Worm (Caenorhabditis elegans) whole organism, L1 larva: ENCODE data around the gene cids-1.
A peak's percentile ranks its signal among the peaks of the same experiment; 100 is the strongest.

Experiments used
- ama-1 ChIP-seq: fragments of 150-350 bp; optimal IDR thresholded peaks from 2 replicates; lab custom pipeline; 2014
- ceh-8 ChIP-seq: fragments of 200-800 bp; sonication (Bioruptor generic); optimal IDR thresholded peaks from 2 replicates; lab custom pipeline; 2018; ENCODE audit warnings: mild to moderate bottlenecking, missing genetic modification characterization, moderate library complexity, missing compliant biosample characterization
- ceh-82 ChIP-seq, 3 experiments: fragments of 150-350 bp in 1 of 3; sonication (generic microtip) in 2 of 3; optimal IDR thresholded peaks; 2 replicates each; lab custom pipeline; 2014 to 2017; ENCODE audit warnings: missing biosample characterization in 3 of 3, missing genetic modification characterization in 3 of 3
- ceh-88 ChIP-seq: fragments of 200-800 bp; sonication (Bioruptor generic); IDR thresholded peaks from 2 replicates; pipeline ENCODE4 v1.3.6; 2022; ENCODE audit warnings: missing genetic modification characterization, missing compliant biosample characterization
- ces-1 ChIP-seq: fragments of 150-350 bp; optimal IDR thresholded peaks from 2 replicates; lab custom pipeline; 2014; ENCODE audit warnings: missing biosample characterization, missing genetic modification reagents, missing genetic modification characterization
- dpl-1 ChIP-seq, 3 experiments: fragments of 150-350 bp in 2 of 3; sonication (generic microtip) in 1 of 3; optimal IDR thresholded peaks; 2 replicates each; lab custom pipeline; 2014 to 2017; ENCODE audit warnings: missing biosample characterization in 3 of 3, missing genetic modification characterization in 3 of 3, missing genetic modification reagents in 3 of 3
- dsc-1 ChIP-seq: sonication (generic microtip); optimal IDR thresholded peaks from 2 replicates; lab custom pipeline; 2016; ENCODE audit warnings: mild to moderate bottlenecking, missing genetic modification characterization, missing compliant biosample characterization
- efl-1 ChIP-seq, 4 experiments: fragments of 150-350 bp; optimal IDR thresholded peaks in 3 of 4; peaks in 1 of 4; 1 replicate in 1 of 4; 2 replicates in 3 of 4; lab custom pipeline; 2014; ENCODE audit warnings: missing biosample characterization in 2 of 4, missing genetic modification characterization in 2 of 4, missing genetic modification reagents in 2 of 4
- egl-13 ChIP-seq: sonication (generic microtip); optimal IDR thresholded peaks from 2 replicates; lab custom pipeline; 2016; ENCODE audit warnings: missing genotype, missing genetic modification reagents, missing genetic modification characterization, missing compliant biosample characterization
- elt-2 ChIP-seq: sonication (generic microtip); optimal IDR thresholded peaks from 2 replicates; lab custom pipeline; 2016; ENCODE audit warnings: missing genetic modification characterization, mild to moderate bottlenecking, inconsistent platforms, missing compliant biosample characterization, missing genetic modification reagents
- fkh-10 ChIP-seq: sonication (generic microtip); optimal IDR thresholded peaks from 2 replicates; lab custom pipeline; 2017; ENCODE audit warnings: missing biosample characterization, missing genetic modification reagents, missing genetic modification characterization
- jun-1 ChIP-seq: fragments of 150-350 bp; optimal IDR thresholded peaks from 2 replicates; lab custom pipeline; 2014; ENCODE audit warnings: missing biosample characterization, missing genetic modification reagents, missing genetic modification characterization
- lin-14 ChIP-seq: fragments of 200-800 bp; sonication (Bioruptor generic); optimal IDR thresholded peaks from 2 replicates; lab custom pipeline; 2018; ENCODE audit warnings: mild to moderate bottlenecking, missing genetic modification characterization, moderate library complexity, missing compliant biosample characterization
- lin-15B ChIP-seq: fragments of 150-350 bp; sonication (generic microtip); optimal IDR thresholded peaks from 3 replicates; lab custom pipeline; 2014; ENCODE audit warnings: missing biosample characterization, missing genetic modification characterization
- lin-35 ChIP-seq, 2 experiments: fragments of 150-350 bp; optimal IDR thresholded peaks; 2 replicates each; lab custom pipeline; 2014; ENCODE audit warnings: missing biosample characterization in 2 of 2, missing genetic modification characterization in 2 of 2, missing genetic modification reagents in 2 of 2
- lsy-2 ChIP-seq, 2 experiments: fragments of 150-350 bp; optimal IDR thresholded peaks; 2 replicates each; lab custom pipeline; 2014; ENCODE audit warnings: missing biosample characterization in 2 of 2, missing genetic modification characterization in 2 of 2
- mef-2 ChIP-seq: fragments of 150-350 bp; optimal IDR thresholded peaks from 2 replicates; lab custom pipeline; 2014; ENCODE audit warnings: missing biosample characterization, missing genetic modification characterization
- mep-1 ChIP-seq: fragments of 150-350 bp; optimal IDR thresholded peaks from 2 replicates; lab custom pipeline; 2014; ENCODE audit warnings: missing biosample characterization, missing genetic modification characterization
- nhr-12 ChIP-seq: sonication (generic microtip); optimal IDR thresholded peaks from 2 replicates; lab custom pipeline; 2017; ENCODE audit warnings: missing biosample characterization, missing genetic modification characterization
- nhr-19 ChIP-seq: fragments of 200-800 bp; sonication (Bioruptor generic); conservative IDR thresholded peaks from 2 replicates; pipeline ENCODE4 v1.3.6; 2022; ENCODE audit warnings: missing genetic modification characterization, missing compliant biosample characterization
- nhr-28 ChIP-seq: fragments of 150-350 bp; optimal IDR thresholded peaks from 2 replicates; lab custom pipeline; 2014; ENCODE audit warnings: missing biosample characterization, missing genetic modification characterization
- nhr-71 ChIP-seq: sonication (generic microtip); optimal IDR thresholded peaks from 2 replicates; lab custom pipeline; 2016; ENCODE audit warnings: mild to moderate bottlenecking, missing genetic modification characterization, moderate library complexity, missing compliant biosample characterization
- nhr-76 ChIP-seq: sonication (generic microtip); optimal IDR thresholded peaks from 2 replicates; lab custom pipeline; 2017; ENCODE audit warnings: missing biosample characterization, missing genetic modification characterization
- nhr-77 ChIP-seq: fragments of 150-350 bp; optimal IDR thresholded peaks from 2 replicates; lab custom pipeline; 2014; ENCODE audit warnings: missing biosample characterization, missing genetic modification characterization
- nhr-85 ChIP-seq: sonication (generic microtip); peaks from one replicate; lab custom pipeline; 2016; ENCODE audit warnings: missing genetic modification characterization, inconsistent platforms, missing compliant biosample characterization
- pag-3 ChIP-seq: sonication (generic microtip); optimal IDR thresholded peaks from 2 replicates; lab custom pipeline; 2017; ENCODE audit warnings: missing genetic modification characterization, mild to moderate bottlenecking, missing compliant biosample characterization, antibody characterized with exemption, borderline replicate concordance; ENCODE audit not compliant: insufficient read depth
- pqm-1 ChIP-seq: sonication (generic microtip); optimal IDR thresholded peaks from 3 replicates; lab custom pipeline; 2017; ENCODE audit warnings: missing biosample characterization, missing genetic modification characterization
- rnt-1 ChIP-seq: sonication (generic microtip); optimal IDR thresholded peaks from 2 replicates; lab custom pipeline; 2016; ENCODE audit warnings: mild to moderate bottlenecking, missing genetic modification characterization, moderate library complexity, missing compliant biosample characterization
- skn-1 ChIP-seq: fragments of 150-350 bp; optimal IDR thresholded peaks from 2 replicates; lab custom pipeline; 2014; ENCODE audit warnings: missing biosample characterization, missing genetic modification characterization
- snu-23 ChIP-seq: sonication (generic microtip); optimal IDR thresholded peaks from 2 replicates; lab custom pipeline; 2016; ENCODE audit warnings: missing genetic modification characterization, missing compliant biosample characterization
- sptf-1 ChIP-seq: fragments of 150-350 bp; optimal IDR thresholded peaks from 2 replicates; lab custom pipeline; 2014; ENCODE audit warnings: missing biosample characterization, missing genetic modification characterization
- swsn-7 ChIP-seq: sonication (generic microtip); optimal IDR thresholded peaks from 2 replicates; lab custom pipeline; 2016; ENCODE audit warnings: missing genetic modification characterization, missing compliant biosample characterization
- tbx-2 ChIP-seq: sonication (generic microtip); optimal IDR thresholded peaks from 2 replicates; lab custom pipeline; 2016; ENCODE audit warnings: missing genetic modification characterization, missing compliant biosample characterization
- unc-130 ChIP-seq: fragments of 150-350 bp; optimal IDR thresholded peaks from 2 replicates; lab custom pipeline; 2017; ENCODE audit warnings: missing biosample characterization, missing genetic modification characterization, inconsistent platforms
- unc-62 ChIP-seq: fragments of 150-350 bp; optimal IDR thresholded peaks from 2 replicates; lab custom pipeline; 2014; ENCODE audit warnings: missing biosample characterization, missing genetic modification reagents, missing genetic modification characterization
- unc-86 ChIP-seq: sonication (generic microtip); optimal IDR thresholded peaks from 2 replicates; lab custom pipeline; 2016; ENCODE audit warnings: missing genetic modification characterization, missing compliant biosample characterization
- unc-98 ChIP-seq: fragments of 200-800 bp; sonication (Bioruptor generic); IDR thresholded peaks from 2 replicates; pipeline ENCODE4 v1.3.6; 2022; ENCODE audit warnings: missing genetic modification characterization, missing compliant biosample characterization
- vab-15 ChIP-seq: sonication (generic microtip); optimal IDR thresholded peaks from 2 replicates; lab custom pipeline; 2017; ENCODE audit warnings: missing genotype, mild to moderate bottlenecking, missing genetic modification characterization, missing compliant biosample characterization
- xbp-1 ChIP-seq: sonication (generic microtip); optimal IDR thresholded peaks from 2 replicates; lab custom pipeline; 2016; ENCODE audit warnings: missing genetic modification characterization, missing compliant biosample characterization
- ztf-11 ChIP-seq, 2 experiments: sonication (generic microtip); optimal IDR thresholded peaks; 2 replicates each; lab custom pipeline; 2016 to 2017; ENCODE audit warnings: missing genetic modification characterization in 2 of 2, missing biosample characterization in 1 of 2, missing compliant biosample characterization in 1 of 2

The cids-1 gene

ce11 chrIII:8280352-8280751, 36.1 kb downstream of the cids-1 start:
- TF ChIP-seq lsy-2 (tag; optimal IDR thresholded peaks at IDR 0.05; lab: Kevin White, UChicago) (no peak), nhr-12 (tag; lab: Kevin White, UChicago) (no peak), elt-2 (tag; lab: Kevin White, UChicago) (no peak)

- TF ChIP-seq vab-15, result no peak
Measured at ce11 chrIII:8281310-8281709, 37.1 kb downstream of the cids-1 start.

- TF ChIP-seq sptf-1 (tag; lab: Kevin White, UChicago) (no peak), ztf-11 (tag; optimal IDR thresholded peaks at IDR 0.05; lab: Kevin White, UChicago) (peak in 1 of 2 experiments; percentile 69), ceh-8 (no peak), lin-15B (no peak), nhr-85 (tag; lab: Kevin White, UChicago) (peak; percentile 54), tbx-2 (tag; lab: Kevin White, UChicago) (peak; percentile 47), dsc-1 (no peak), unc-86 (peak; percentile 3)
Measured at ce11 chrIII:8283525-8283924, 39.3 kb downstream of the cids-1 start.

ce11 chrIII:8286003-8286402, 41.8 kb downstream of the cids-1 start:
- no peak for TF ChIP-seq lin-35 (GFP tag; optimal IDR thresholded peaks at IDR 0.05; lab: Kevin White, UChicago)
- TF ChIP-seq lin-14, result peak; percentile 19
- peak; percentile 62 for TF ChIP-seq fkh-10 (GFP tag; lab: Kevin White, UChicago)
- no peak for TF ChIP-seq nhr-28 (tag; lab: Kevin White, UChicago)

- TF ChIP-seq ces-1 (no peak), pqm-1 (tag; lab: Kevin White, UChicago) (no peak), pag-3 (no peak), skn-1 (tag; lab: Kevin White, UChicago) (no peak), unc-98 (GFP tag; lab: Robert Waterston, UW) (no peak), nhr-76 (tag; lab: Kevin White, UChicago) (no peak), ama-1 (lab: Kevin White, UChicago) (no peak), jun-1 (tag; lab: Kevin White, UChicago) (no peak), elt-2 (tag; lab: Kevin White, UChicago) (no peak), ztf-11 (tag; optimal IDR thresholded peaks at IDR 0.05; lab: Kevin White, UChicago) (no peak), egl-13 (no peak), vab-15 (no peak)
Measured at ce11 chrIII:8286824-8287223, 42.6 kb downstream of the cids-1 start.

ce11 chrIII:8287519-8287918, 43.3 kb downstream of the cids-1 start:
- TF ChIP-seq mep-1 (tag; lab: Kevin White, UChicago) (peak; percentile 40), nhr-77 (tag; lab: Kevin White, UChicago) (no peak), ceh-88 (GFP tag; lab: Robert Waterston, UW) (no peak), dsc-1 (peak; percentile 55), ceh-82 (tag; optimal IDR thresholded peaks at IDR 0.05; lab: Kevin White, UChicago) (peak in 1 of 3 experiments; percentile 21), swsn-7 (tag; lab: Kevin White, UChicago) (peak; percentile 26), nhr-19 (peak; percentile 20; the same call in 1 of the 2 replicates), nhr-71 (tag; lab: Kevin White, UChicago) (peak; percentile 60), lin-14 (peak; percentile 92), snu-23 (GFP tag; lab: Kevin White, UChicago) (peak; percentile 29), dpl-1 (GFP tag; optimal IDR thresholded peaks at IDR 0.05; lab: Kevin White, UChicago) (peak in 1 of 3 experiments; percentile 6), fkh-10 (GFP tag; lab: Kevin White, UChicago) (peak; percentile 0), rnt-1 (tag; lab: Kevin White, UChicago) (peak; percentile 34), pag-3 (peak; percentile 23), unc-62 (GFP tag; lab: Kevin White, UChicago) (no peak), mef-2 (no peak), xbp-1 (tag; lab: Kevin White, UChicago) (no peak), nhr-85 (tag; lab: Kevin White, UChicago) (no peak), efl-1 (optimal IDR thresholded peaks at IDR 0.05; lab: Kevin White, UChicago) (peak in 1 of 2 experiments; percentile 5), efl-1 (GFP tag; optimal IDR thresholded peaks at IDR 0.05 in 1 of 2; lab: Kevin White, UChicago) (peak in 1 of 2 experiments; percentile 21), lsy-2 (tag; optimal IDR thresholded peaks at IDR 0.05; lab: Kevin White, UChicago) (peak in 1 of 2 experiments; percentile 37), ztf-11 (tag; optimal IDR thresholded peaks at IDR 0.05; lab: Kevin White, UChicago) (peak in 1 of 2 experiments; percentile 35), unc-130 (tag; lab: Kevin White, UChicago) (peak; percentile 21)
